Fruit fly (Drosophila melanogaster): ENCODE measurements around the gene eIF4E4.

eIF4E4 gene

dm6 chr3L:6623669-6624204 is 41.7 kb downstream of the eIF4E4 start, which contains the start of gene GluRIA:
TSS of gene GluRIA (plus strand) at chr3L:6624032.
- TF ChIP-seq insv (optimal IDR thresholded peaks at IDR 0.05): no peak
- TF ChIP-seq Myc (optimal IDR thresholded peaks at IDR 0.05): no peak

dm6 chr3L:6619060-6619459 is 46.4 kb downstream of the eIF4E4 start:
- no peak for TF ChIP-seq insv (optimal IDR thresholded peaks at IDR 0.05)
- TF ChIP-seq psq (optimal IDR thresholded peaks at IDR 0.05): no peak
- TF ChIP-seq ttk (optimal IDR thresholded peaks at IDR 0.05): no peak
- TF ChIP-seq h (optimal IDR thresholded peaks at IDR 0.05): no peak
- no peak for TF ChIP-seq Myc (optimal IDR thresholded peaks at IDR 0.05)

dm6 chr3L:6615181-6615580 is 50.3 kb downstream of the eIF4E4 start:
- no peak for TF ChIP-seq insv (optimal IDR thresholded peaks at IDR 0.05)
- TF ChIP-seq h (optimal IDR thresholded peaks at IDR 0.05): no peak
- TF ChIP-seq Myc (optimal IDR thresholded peaks at IDR 0.05): no peak
- TF ChIP-seq psq (optimal IDR thresholded peaks at IDR 0.05): no peak
- no peak for TF ChIP-seq ttk (optimal IDR thresholded peaks at IDR 0.05)
- TF ChIP-seq Sin3A (optimal IDR thresholded peaks at IDR 0.05): no peak
